Fruit fly (Drosophila melanogaster) whole organism, embryonic: ENCODE data around the gene GlcAT-P.

Experiments used
- Blimp-1 ChIP-seq: fragments of 200-800 bp; sonication (Bioruptor generic); optimal IDR thresholded peaks from 3 replicates; lab custom pipeline; 2018; ENCODE audit warnings: missing biosample characterization, missing genetic modification characterization, mild to moderate bottlenecking, moderate library complexity, missing genetic modification reagents
- CG11560 ChIP-seq: fragments of 200-800 bp; sonication (Bioruptor generic); IDR thresholded peaks from 3 replicates; pipeline ENCODE4 v1.3.6; 2022; ENCODE audit warnings: missing biosample characterization, missing genetic modification characterization
- CG15073 ChIP-seq: fragments of 200-800 bp; sonication (Bioruptor generic); optimal IDR thresholded peaks from 2 replicates; lab custom pipeline; 2016; ENCODE audit warnings: missing biosample characterization, missing genetic modification characterization
- CG31224 ChIP-seq: fragments of 200-800 bp; sonication (Bioruptor generic); IDR thresholded peaks from 2 replicates; pipeline ENCODE4 v1.3.6; 2022; ENCODE audit warnings: missing biosample characterization, missing genetic modification characterization
- Nf-YA ChIP-seq: fragments of 200-800 bp; sonication (Bioruptor generic); IDR thresholded peaks from 2 replicates; pipeline ENCODE4 v1.3.6; 2022; ENCODE audit warnings: missing biosample characterization, missing genetic modification characterization
- cato ChIP-seq: fragments of 200-800 bp; sonication (Bioruptor generic); optimal IDR thresholded peaks from 2 replicates; lab custom pipeline; 2016; ENCODE audit warnings: missing biosample characterization, missing genetic modification characterization, borderline replicate concordance
- lab ChIP-seq: fragments of 200-800 bp; sonication (Bioruptor generic); optimal IDR thresholded peaks from 3 replicates; lab custom pipeline; 2017; ENCODE audit warnings: missing biosample characterization, missing genetic modification characterization, mild to moderate bottlenecking, moderate library complexity, missing genetic modification reagents
- sd ChIP-seq: fragments of 200-800 bp; sonication (Bioruptor generic); optimal IDR thresholded peaks from 3 replicates; lab custom pipeline; 2018; ENCODE audit warnings: missing biosample characterization, mild to moderate bottlenecking, missing genetic modification characterization, moderate library complexity
- tin ChIP-seq: fragments of 200-800 bp; sonication (Bioruptor generic); optimal IDR thresholded peaks from 3 replicates; lab custom pipeline; 2016; ENCODE audit warnings: missing biosample characterization, missing genetic modification characterization
- tio ChIP-seq: fragments of 200-800 bp; sonication (Bioruptor generic); optimal IDR thresholded peaks from 2 replicates; lab custom pipeline; 2017; ENCODE audit warnings: missing biosample characterization, missing genetic modification characterization, inconsistent platforms

dm6 chr3L:11203820-11204449 is 6.6 kb upstream of the GlcAT-P start:
- TF ChIP-seq CG31224 (GFP tag; lab: Robert Waterston, UW) (no peak), lab (GFP tag; lab: Kevin White, UChicago) (no peak), cato (GFP tag; lab: Kevin White, UChicago) (no peak), CG15073 (GFP tag; lab: Kevin White, UChicago) (no peak), tin (GFP tag; lab: Kevin White, UChicago) (no peak), Nf-YA (GFP tag; lab: Robert Waterston, UW) (no peak), sd (tag; lab: Kevin White, UChicago) (no peak), tio (no peak), CG11560 (no peak), Blimp-1 (GFP tag; lab: Kevin White, UChicago) (no peak)
